Fruit fly (Drosophila melanogaster) whole organism, embryonic: ENCODE results near the gene Tcs6.

Source experiments
- Bteb2 ChIP-seq: fragments of 200-800 bp; sonication (Bioruptor generic); optimal IDR thresholded peaks from 2 replicates; lab custom pipeline; 2016; ENCODE audit warnings: missing biosample characterization, missing genetic modification characterization
- CG1024 ChIP-seq: fragments of 200-800 bp; sonication (Bioruptor generic); IDR thresholded peaks from 2 replicates; pipeline ENCODE4 v1.3.6; 2022; ENCODE audit warnings: missing biosample characterization, missing genetic modification characterization
- CG10654 ChIP-seq: fragments of 200-800 bp; sonication (Bioruptor generic); optimal IDR thresholded peaks from 2 replicates; lab custom pipeline; 2016; ENCODE audit warnings: missing biosample characterization, missing genetic modification characterization
- CG11093 ChIP-seq: fragments of 200-800 bp; sonication (Bioruptor generic); IDR thresholded peaks from 3 replicates; pipeline ENCODE4 v1.3.6; 2022; ENCODE audit warnings: missing biosample characterization, missing genetic modification characterization
- CG11504 ChIP-seq: fragments of 200-800 bp; sonication (Bioruptor generic); optimal IDR thresholded peaks from 3 replicates; lab custom pipeline; 2019; ENCODE audit warnings: missing biosample characterization, mild to moderate bottlenecking, missing genetic modification characterization, moderate library complexity
- CG15269 ChIP-seq: fragments of 200-800 bp; sonication (Bioruptor generic); optimal IDR thresholded peaks from 2 replicates; lab custom pipeline; 2018; ENCODE audit warnings: missing biosample characterization, mild to moderate bottlenecking, missing genetic modification characterization, moderate library complexity
- CG15601 ChIP-seq: fragments of 200-800 bp; sonication (Bioruptor generic); optimal IDR thresholded peaks from 3 replicates; lab custom pipeline; 2019; ENCODE audit warnings: missing biosample characterization, mild to moderate bottlenecking, missing genetic modification characterization, moderate library complexity
- CG17359 ChIP-seq: fragments of 200-800 bp; sonication (Bioruptor generic); optimal IDR thresholded peaks from 3 replicates; lab custom pipeline; 2018; ENCODE audit warnings: missing biosample characterization, mild to moderate bottlenecking, missing genetic modification characterization, moderate library complexity
- CG17385 ChIP-seq: fragments of 200-800 bp; sonication (Bioruptor generic); optimal IDR thresholded peaks from 3 replicates; lab custom pipeline; 2018; ENCODE audit warnings: missing biosample characterization, mild to moderate bottlenecking, missing genetic modification characterization
- CG17829 ChIP-seq: fragments of 200-800 bp; optimal IDR thresholded peaks from 2 replicates; lab custom pipeline; 2019; ENCODE audit warnings: missing biosample characterization, mild to moderate bottlenecking, missing genetic modification characterization, moderate library complexity
- CG2129 ChIP-seq: fragments of 200-800 bp; sonication (Bioruptor generic); IDR thresholded peaks from 2 replicates; pipeline ENCODE4 v1.3.6; 2022; ENCODE audit warnings: missing biosample characterization, missing genetic modification characterization; ENCODE audit not compliant: partially characterized antibody
- CG2712 ChIP-seq: fragments of 200-800 bp; optimal IDR thresholded peaks from 3 replicates; lab custom pipeline; 2019; ENCODE audit warnings: missing biosample characterization, mild to moderate bottlenecking, missing genetic modification characterization, moderate library complexity
- CG2889 ChIP-seq: fragments of 200-800 bp; sonication (Bioruptor generic); IDR thresholded peaks from 3 replicates; pipeline ENCODE4 v1.3.6; 2022; ENCODE audit warnings: missing biosample characterization, missing genetic modification characterization
- CG31224 ChIP-seq: fragments of 200-800 bp; sonication (Bioruptor generic); IDR thresholded peaks from 2 replicates; pipeline ENCODE4 v1.3.6; 2022; ENCODE audit warnings: missing biosample characterization, missing genetic modification characterization
- CG31441 ChIP-seq: fragments of 200-800 bp; sonication (Bioruptor generic); IDR thresholded peaks from 2 replicates; pipeline ENCODE4 v1.3.6; 2022; ENCODE audit warnings: missing biosample characterization, missing genetic modification characterization
- CG33213 ChIP-seq: fragments of 200-800 bp; sonication (Bioruptor generic); optimal IDR thresholded peaks from 3 replicates; lab custom pipeline; 2016; ENCODE audit warnings: missing biosample characterization, missing genetic modification characterization
- CG43689 ChIP-seq: fragments of 200-800 bp; sonication (Bioruptor generic); IDR thresholded peaks from 2 replicates; pipeline ENCODE4 v1.3.6; 2022; ENCODE audit warnings: missing biosample characterization, missing genetic modification characterization
- CG6813 ChIP-seq: fragments of 200-800 bp; sonication (Bioruptor generic); optimal IDR thresholded peaks from 2 replicates; lab custom pipeline; 2017; ENCODE audit warnings: missing biosample characterization, missing genetic modification characterization, mild to moderate bottlenecking, moderate library complexity, missing genetic modification reagents
- CG7357 ChIP-seq: fragments of 200-800 bp; sonication (Bioruptor generic); IDR thresholded peaks from 3 replicates; pipeline ENCODE4 v1.3.6; 2022; ENCODE audit warnings: missing biosample characterization, missing genetic modification characterization
- CG7745 ChIP-seq: fragments of 200-800 bp; sonication (Bioruptor generic); optimal IDR thresholded peaks from 2 replicates; lab custom pipeline; 2018; ENCODE audit warnings: missing biosample characterization, mild to moderate bottlenecking, missing genetic modification characterization, moderate library complexity
- CG7963 ChIP-seq: fragments of 200-800 bp; sonication (Bioruptor generic); IDR thresholded peaks from 3 replicates; pipeline ENCODE4 v1.3.6; 2022; ENCODE audit warnings: missing biosample characterization, missing genetic modification characterization; ENCODE audit not compliant: partially characterized antibody
- CG8281 ChIP-seq: fragments of 200-800 bp; sonication (Bioruptor generic); optimal IDR thresholded peaks from 2 replicates; lab custom pipeline; 2018; ENCODE audit warnings: missing biosample characterization, mild to moderate bottlenecking, missing genetic modification characterization, moderate library complexity
- CG9727 ChIP-seq: fragments of 200-800 bp; sonication (Bioruptor generic); optimal IDR thresholded peaks from 3 replicates; lab custom pipeline; 2017; ENCODE audit warnings: missing biosample characterization, mild to moderate bottlenecking, missing genetic modification characterization
- Dbx ChIP-seq: fragments of 200-800 bp; sonication (Bioruptor generic); IDR thresholded peaks from 3 replicates; pipeline ENCODE4 v1.3.6; 2022; ENCODE audit warnings: missing biosample characterization, missing genetic modification characterization
- Gug ChIP-seq: fragments of 200-800 bp; sonication (Bioruptor generic); IDR thresholded peaks from 4 replicates; pipeline ENCODE4 v1.3.6; 2022; ENCODE audit warnings: missing biosample characterization, missing genetic modification characterization
- Hey ChIP-seq: fragments of 200-800 bp; sonication (Bioruptor generic); optimal IDR thresholded peaks from 3 replicates; lab custom pipeline; 2018; ENCODE audit warnings: missing biosample characterization, mild to moderate bottlenecking, missing genetic modification characterization
- HmgZ ChIP-seq: fragments of 200-800 bp; sonication (Bioruptor generic); optimal IDR thresholded peaks from 2 replicates; lab custom pipeline; 2018; ENCODE audit warnings: missing biosample characterization, mild to moderate bottlenecking, missing genetic modification characterization
- Lpt ChIP-seq: fragments of >200 bp; optimal IDR thresholded peaks from 2 replicates; lab custom pipeline; 2018; ENCODE audit warnings: missing biosample characterization, missing genetic modification characterization
- MESR4 ChIP-seq: fragments of 200-800 bp; sonication (Bioruptor generic); optimal IDR thresholded peaks from 2 replicates; lab custom pipeline; 2018; ENCODE audit warnings: missing biosample characterization, mild to moderate bottlenecking, missing genetic modification characterization, moderate library complexity
- Max ChIP-seq: fragments of 200-800 bp; sonication (Bioruptor generic); optimal IDR thresholded peaks from 2 replicates; lab custom pipeline; 2016; ENCODE audit warnings: missing biosample characterization, mild to moderate bottlenecking, missing genetic modification characterization
- Meics ChIP-seq: fragments of 200-800 bp; sonication (Bioruptor generic); optimal IDR thresholded peaks from 2 replicates; lab custom pipeline; 2017; ENCODE audit warnings: missing biosample characterization, mild to moderate bottlenecking, missing genetic modification characterization
- Oaz ChIP-seq: fragments of 200-800 bp; sonication (Bioruptor generic); IDR thresholded peaks from 2 replicates; pipeline ENCODE4 v1.3.6; 2022; ENCODE audit warnings: missing biosample characterization, missing genetic modification characterization
- Optix ChIP-seq: fragments of 200-800 bp; sonication (Bioruptor generic); IDR thresholded peaks from 3 replicates; pipeline ENCODE4 v1.3.6; 2022; ENCODE audit warnings: missing biosample characterization, missing genetic modification characterization
- Ptx1 ChIP-seq: fragments of 200-800 bp; sonication (Bioruptor generic); IDR thresholded peaks from 2 replicates; pipeline ENCODE4 v1.3.6; 2022; ENCODE audit warnings: missing biosample characterization, missing genetic modification characterization
- Sox102F ChIP-seq: fragments of 200-800 bp; sonication (Bioruptor generic); optimal IDR thresholded peaks from 2 replicates; lab custom pipeline; 2018; ENCODE audit warnings: missing biosample characterization, mild to moderate bottlenecking, missing genetic modification characterization, moderate library complexity
- Sry-β ChIP-seq: fragments of 200-800 bp; sonication (Bioruptor generic); optimal IDR thresholded peaks from 2 replicates; lab custom pipeline; 2018; ENCODE audit warnings: missing biosample characterization, mild to moderate bottlenecking, missing genetic modification characterization, moderate library complexity
- az2 ChIP-seq: fragments of 200-800 bp; sonication (Bioruptor generic); optimal IDR thresholded peaks from 3 replicates; lab custom pipeline; 2016; ENCODE audit warnings: missing biosample characterization, missing genetic modification characterization
- chm ChIP-seq: fragments of 200-800 bp; sonication (Bioruptor generic); IDR thresholded peaks from 2 replicates; pipeline ENCODE4 v1.3.6; 2022; ENCODE audit warnings: missing biosample characterization, missing genetic modification characterization
- crol ChIP-seq: fragments of 200-800 bp; sonication (Bioruptor generic); IDR thresholded peaks from 2 replicates; pipeline ENCODE4 v1.3.6; 2022; ENCODE audit warnings: missing biosample characterization, missing genetic modification characterization
- crp ChIP-seq, 2 experiments: fragments of 200-800 bp; sonication (Bioruptor generic); optimal IDR thresholded peaks; 2 replicates in 1 of 2; 3 replicates in 1 of 2; lab custom pipeline; 2017; ENCODE audit warnings: missing biosample characterization in 2 of 2, missing genetic modification characterization in 2 of 2, mild to moderate bottlenecking in 1 of 2, moderate library complexity in 1 of 2
- dmrt11E ChIP-seq: fragments of 200-800 bp; sonication (Bioruptor generic); optimal IDR thresholded peaks from 3 replicates; lab custom pipeline; 2018; ENCODE audit warnings: missing biosample characterization, mild to moderate bottlenecking, missing genetic modification characterization, moderate library complexity
- exex ChIP-seq: fragments of 200-800 bp; sonication (Bioruptor generic); optimal IDR thresholded peaks from 4 replicates; lab custom pipeline; 2018; ENCODE audit warnings: missing biosample characterization, mild to moderate bottlenecking, missing genetic modification characterization, moderate library complexity
- gfzf ChIP-seq: fragments of 200-800 bp; sonication (Bioruptor generic); optimal IDR thresholded peaks from 2 replicates; lab custom pipeline; 2016; ENCODE audit warnings: missing biosample characterization, mild to moderate bottlenecking, missing genetic modification characterization, moderate library complexity
- grau ChIP-seq: fragments of 200-800 bp; optimal IDR thresholded peaks from 3 replicates; lab custom pipeline; 2019; ENCODE audit warnings: missing biosample characterization, mild to moderate bottlenecking, missing genetic modification characterization, moderate library complexity
- gro ChIP-seq: fragments of 200-800 bp; sonication (Bioruptor generic); optimal IDR thresholded peaks from 2 replicates; lab custom pipeline; 2016; ENCODE audit warnings: missing biosample characterization, missing genetic modification characterization
- h ChIP-seq: fragments of >200 bp; optimal IDR thresholded peaks from 2 replicates; lab custom pipeline; 2017
- p53 ChIP-seq: fragments of 200-800 bp; sonication (Bioruptor generic); optimal IDR thresholded peaks from 2 replicates; lab custom pipeline; 2016; ENCODE audit warnings: missing biosample characterization, missing genetic modification characterization
- tio ChIP-seq: fragments of 200-800 bp; sonication (Bioruptor generic); optimal IDR thresholded peaks from 2 replicates; lab custom pipeline; 2017; ENCODE audit warnings: missing biosample characterization, missing genetic modification characterization, inconsistent platforms
- tup ChIP-seq: fragments of 200-800 bp; sonication (Bioruptor generic); optimal IDR thresholded peaks from 2 replicates; lab custom pipeline; 2016; ENCODE audit warnings: missing biosample characterization, mild to moderate bottlenecking, missing genetic modification characterization, moderate library complexity

The Tcs6 gene

dm6 chr3R:26012801-26013663 lies 45.0 kb downstream of the Tcs6 start (continued):
- TF ChIP-seq MESR4 (no peak), CG7357 (GFP tag; lab: Robert Waterston, UW) (no peak), Sry-β (GFP tag; lab: Kevin White, UChicago) (no peak), gro (GFP tag; lab: Kevin White, UChicago) (no peak), p53 (GFP tag; lab: Kevin White, UChicago) (no peak), CG33213 (no peak), CG6813 (GFP tag; lab: Kevin White, UChicago) (peak; percentile 5), CG2712 (tag; lab: Kevin White, UChicago) (peak; percentile 86), CG17359 (peak; percentile 25), h (no peak), CG10654 (no peak), crp (GFP tag; optimal IDR thresholded peaks at IDR 0.05; lab: Kevin White, UChicago) (no peak), Optix (GFP tag; lab: Robert Waterston, UW) (no peak), CG7745 (tag; lab: Kevin White, UChicago) (peak; percentile 47), CG17385 (GFP tag; lab: Kevin White, UChicago) (peak; percentile 12), gfzf (GFP tag; lab: Kevin White, UChicago) (no peak), Ptx1 (GFP tag; lab: Robert Waterston, UW) (0 out of 2 replicates have a peak, but pooled peaks have one; percentile 45), CG17829 (tag; lab: Kevin White, UChicago) (peak; percentile 82), CG8281 (no peak), CG31224 (GFP tag; lab: Robert Waterston, UW) (no peak), CG7963 (no peak), CG15269 (no peak), Gug (no peak), Meics (GFP tag; lab: Kevin White, UChicago) (no peak), Max (no peak), CG2889 (GFP tag; lab: Robert Waterston, UW) (no peak), Oaz (GFP tag; lab: Robert Waterston, UW) (no peak), HmgZ (tag; lab: Kevin White, UChicago) (no peak), CG11504 (tag; lab: Kevin White, UChicago) (peak; percentile 48), tio (GFP tag; lab: Kevin White, UChicago) (no peak), crol (GFP tag; lab: Robert Waterston, UW) (peak; percentile 40; the same call in 1 of the 2 replicates), Bteb2 (GFP tag; lab: Kevin White, UChicago) (no peak), az2 (GFP tag; lab: Kevin White, UChicago) (peak; percentile 16), chm (GFP tag; lab: Robert Waterston, UW) (peak; percentile 34; the same call in 1 of the 2 replicates), exex (tag; lab: Kevin White, UChicago) (no peak), CG43689 (no peak), Dbx (no peak), CG15601 (peak; percentile 86), CG11093 (GFP tag; lab: Robert Waterston, UW) (no peak), tup (GFP tag; lab: Kevin White, UChicago) (no peak), CG1024 (GFP tag; lab: Robert Waterston, UW) (no peak), Sox102F (GFP tag; lab: Kevin White, UChicago) (peak; percentile 15), Lpt (no peak), Hey (tag; lab: Kevin White, UChicago) (no peak), grau (peak; percentile 57), CG31441 (GFP tag; lab: Robert Waterston, UW) (peak; percentile 66), dmrt11E (tag; lab: Kevin White, UChicago) (peak; percentile 88), CG2129 (GFP tag; lab: Robert Waterston, UW) (no peak), CG9727 (peak; percentile 47)
